Fruit fly (Drosophila melanogaster): Measurements from ENCODE around the gene CG18598.

DNA sequence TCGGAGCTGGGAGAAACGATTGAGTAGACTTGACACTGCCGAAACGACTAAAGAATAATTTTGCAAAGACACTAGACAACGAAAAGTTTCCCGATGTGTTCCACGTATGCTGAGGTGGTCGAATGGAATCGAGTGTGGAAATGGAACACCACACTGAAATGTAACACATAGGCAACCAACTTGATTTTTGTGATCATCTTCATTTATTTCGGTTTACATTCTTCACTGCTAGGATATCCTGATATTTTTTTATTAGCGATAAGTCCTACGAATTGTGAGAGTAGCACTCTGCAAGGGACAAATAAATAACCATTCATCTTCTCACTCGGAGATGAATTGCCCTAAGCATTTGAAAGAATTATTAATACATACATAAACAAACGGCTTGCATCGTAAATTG lies 37.8 kb downstream of the CG18598 start, which contains the start of gene CG7131:
- TF ChIP-seq cic (GFP tag; optimal IDR thresholded peaks at IDR 0.05) = no peak
- no peak for TF ChIP-seq pad (GFP tag; optimal IDR thresholded peaks at IDR 0.05)
- no peak for TF ChIP-seq kay (GFP tag; ENCODE audit: borderline replicate concordance)
- no peak for TF ChIP-seq CG14711 (tag; optimal IDR thresholded peaks at IDR 0.05)
- no peak for TF ChIP-seq CG7101 (tag; optimal IDR thresholded peaks at IDR 0.05)
- no peak for TF ChIP-seq Clk (GFP tag; optimal IDR thresholded peaks at IDR 0.05)
- TF ChIP-seq cnc (optimal IDR thresholded peaks at IDR 0.05) = no peak
- no peak for TF ChIP-seq CG11617 (GFP tag; optimal IDR thresholded peaks at IDR 0.05)
- no peak for TF ChIP-seq CG33017 (tag; optimal IDR thresholded peaks at IDR 0.05)
- TF ChIP-seq Crg-1 (GFP tag; optimal IDR thresholded peaks at IDR 0.05) = no peak
- no peak for TF ChIP-seq ovo (GFP tag; optimal IDR thresholded peaks at IDR 0.05)
- no peak for TF ChIP-seq bab1 (GFP tag; optimal IDR thresholded peaks at IDR 0.05)
- TF ChIP-seq Hr96 (GFP tag; optimal IDR thresholded peaks at IDR 0.05) = no peak
